Worm (Caenorhabditis elegans) whole organism, early embryonic: Measurements from ENCODE around the gene H39E23.3.

Source experiments
- B0310.2 ChIP-seq: sonication (generic microtip); optimal IDR thresholded peaks from 2 replicates; lab custom pipeline; 2016; ENCODE audit warnings: mild to moderate bottlenecking, missing genetic modification characterization, missing compliant biosample characterization
- aly-1 ChIP-seq: sonication (generic microtip); optimal IDR thresholded peaks from 2 replicates; lab custom pipeline; 2016; ENCODE audit warnings: missing genetic modification characterization, missing compliant biosample characterization
- ama-1 ChIP-seq: fragments of 150-350 bp; optimal IDR thresholded peaks from 2 replicates; lab custom pipeline; 2014
- ceh-36 ChIP-seq: sonication (generic microtip); optimal IDR thresholded peaks from 2 replicates; lab custom pipeline; 2016; ENCODE audit warnings: missing genetic modification characterization, inconsistent platforms, missing compliant biosample characterization
- ets-7 ChIP-seq: sonication (generic microtip); optimal IDR thresholded peaks from 2 replicates; lab custom pipeline; 2016; ENCODE audit warnings: missing genotype, missing genetic modification characterization, missing compliant biosample characterization
- flt-1 ChIP-seq: fragments of 200-800 bp; sonication (Bioruptor generic); IDR thresholded peaks from 2 replicates; pipeline ENCODE4 v1.3.6; 2022; ENCODE audit warnings: missing genetic modification characterization, missing compliant biosample characterization
- hmg-4 ChIP-seq: fragments of 200-800 bp; sonication (Bioruptor generic); optimal IDR thresholded peaks from 2 replicates; lab custom pipeline; 2018; ENCODE audit warnings: mild to moderate bottlenecking, missing genetic modification characterization, missing compliant biosample characterization
- scrt-1 ChIP-seq: fragments of 200-800 bp; sonication (Bioruptor generic); IDR thresholded peaks from 2 replicates; pipeline ENCODE4 v1.3.6; 2022; ENCODE audit warnings: missing genetic modification characterization, missing compliant biosample characterization
- tbx-11 ChIP-seq: fragments of 200-800 bp; sonication (Bioruptor generic); IDR thresholded peaks from 2 replicates; pipeline ENCODE4 v1.3.6; 2022; ENCODE audit warnings: missing genetic modification characterization, missing compliant biosample characterization
- tbx-37 ChIP-seq: fragments of 200-800 bp; sonication (Bioruptor generic); conservative IDR thresholded peaks from 2 replicates; pipeline ENCODE4 v1.3.6; 2022; ENCODE audit warnings: missing genetic modification reagents, missing genetic modification characterization, missing compliant biosample characterization

DNA sequence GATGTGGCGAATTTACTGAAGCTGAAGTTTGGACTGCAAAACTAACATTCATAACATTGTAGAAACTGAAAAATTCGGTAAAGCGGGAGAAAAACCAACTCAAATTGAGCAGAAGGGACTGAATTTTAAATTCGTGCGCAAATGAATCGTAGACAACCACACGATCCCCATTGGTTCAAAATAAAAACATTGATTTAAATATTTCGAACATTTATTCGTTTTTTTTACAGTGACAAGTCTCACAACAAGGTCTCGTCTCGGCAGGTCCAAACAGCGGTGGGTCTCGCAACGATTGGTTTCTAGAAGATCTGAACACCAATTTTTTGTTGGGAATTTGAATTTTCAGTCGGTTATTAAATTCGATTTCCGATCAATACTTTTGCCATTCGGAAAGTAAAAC, 22.0 kb upstream of the H39E23.3 start, which contains the start of gene D1086.18:
- TF ChIP-seq ets-7 (tag; lab: Kevin White, UChicago) = no peak
- no peak for TF ChIP-seq ama-1 (lab: Kevin White, UChicago)
- no peak for TF ChIP-seq B0310.2 (tag; lab: Kevin White, UChicago)
- no peak for TF ChIP-seq flt-1 (GFP tag; lab: Robert Waterston, UW)
- no peak for TF ChIP-seq ceh-36 (tag; lab: Kevin White, UChicago)
- no peak for TF ChIP-seq scrt-1
- TF ChIP-seq tbx-37 (GFP tag; lab: Robert Waterston, UW) = no peak
- TF ChIP-seq hmg-4 (GFP tag; lab: Kevin White, UChicago) = no peak
- TF ChIP-seq aly-1 (tag; lab: Kevin White, UChicago) = no peak
- no peak for TF ChIP-seq tbx-11 (GFP tag; lab: Robert Waterston, UW)
